Fruit fly (Drosophila melanogaster) Kc167 (cell line): ENCODE data around the gene mgr.

Source experiments
- Sin3A ChIP-seq: fragments of >200 bp; optimal IDR thresholded peaks from 2 replicates; lab custom pipeline; 2018; ENCODE audit warnings: missing external identifiers
- h ChIP-seq: fragments of >200 bp; optimal IDR thresholded peaks from 3 replicates; lab custom pipeline; 2018; ENCODE audit warnings: missing external identifiers
- psq ChIP-seq: fragments of >200 bp; optimal IDR thresholded peaks from 2 replicates; lab custom pipeline; 2017; ENCODE audit warnings: missing external identifiers
- ttk ChIP-seq: sonication (Bioruptor generic); optimal IDR thresholded peaks from 2 replicates; lab custom pipeline; 2017; ENCODE audit warnings: missing external identifiers

DNA sequence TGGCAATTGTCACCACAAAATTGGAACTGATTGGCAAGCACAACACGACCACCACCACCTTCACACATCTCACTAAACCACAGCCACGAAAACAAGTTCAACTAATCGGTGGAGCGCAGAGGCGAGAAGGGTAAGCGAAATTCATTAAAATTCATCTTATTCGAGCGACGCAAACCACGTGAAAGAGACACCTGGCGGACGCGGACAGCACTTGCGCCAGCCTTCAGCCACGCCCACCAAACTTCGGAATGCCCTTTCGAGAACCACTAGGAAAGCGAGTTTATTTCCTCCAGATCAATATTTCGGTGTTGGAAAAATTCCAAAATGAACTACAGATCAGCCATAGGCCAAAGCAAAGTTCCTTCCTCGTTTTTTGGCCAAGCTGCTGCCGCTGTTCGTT, 14.1 kb downstream of the mgr start:
- TF ChIP-seq Sin3A = no peak
- no peak for TF ChIP-seq h
- TF ChIP-seq psq (lab: Kevin White, UChicago) = no peak
- TF ChIP-seq ttk (lab: Kevin White, UChicago) = no peak
